Worm (Caenorhabditis elegans) whole organism, L2 larva: ENCODE results near the gene dhhc-4.

Experiments used
- C34F6.9 ChIP-seq: fragments of 150-350 bp; optimal IDR thresholded peaks from 2 replicates; lab custom pipeline; 2014; ENCODE audit warnings: missing biosample characterization, missing genetic modification characterization
- F13H6.1 ChIP-seq: sonication (generic microtip); optimal IDR thresholded peaks from 2 replicates; lab custom pipeline; 2016; ENCODE audit warnings: missing genetic modification characterization, missing compliant biosample characterization
- R02D3.7 ChIP-seq: fragments of 150-350 bp; optimal IDR thresholded peaks from 2 replicates; lab custom pipeline; 2014; ENCODE audit warnings: missing biosample characterization, missing genetic modification characterization
- Y55F3AM.14 ChIP-seq: fragments of 200-800 bp; sonication (Bioruptor generic); optimal IDR thresholded peaks from 2 replicates; lab custom pipeline; 2018; ENCODE audit warnings: mild to moderate bottlenecking, missing genetic modification characterization, missing compliant biosample characterization
- ZK546.5 ChIP-seq: sonication (generic microtip); optimal IDR thresholded peaks from 2 replicates; lab custom pipeline; 2017; ENCODE audit warnings: missing biosample characterization, missing genetic modification characterization
- alr-1 ChIP-seq: fragments of 150-350 bp; optimal IDR thresholded peaks from 2 replicates; lab custom pipeline; 2014; ENCODE audit warnings: missing biosample characterization, missing genetic modification characterization
- aly-2 ChIP-seq: fragments of 150-350 bp; optimal IDR thresholded peaks from 2 replicates; lab custom pipeline; 2014; ENCODE audit warnings: missing biosample characterization, missing genetic modification characterization
- ama-1 ChIP-seq: fragments of 150-350 bp; optimal IDR thresholded peaks from 2 replicates; lab custom pipeline; 2018; ENCODE audit warnings: inconsistent platforms
- blmp-1 ChIP-seq: sonication (generic microtip); optimal IDR thresholded peaks from 2 replicates; lab custom pipeline; 2017; ENCODE audit warnings: missing genetic modification characterization, mild to moderate bottlenecking, missing compliant biosample characterization, antibody characterized with exemption, moderate library complexity; ENCODE audit not compliant: insufficient read depth
- ceh-16 ChIP-seq: fragments of 150-350 bp; optimal IDR thresholded peaks from 2 replicates; lab custom pipeline; 2014; ENCODE audit warnings: missing biosample characterization, missing genetic modification characterization
- crh-2 ChIP-seq: sonication (generic microtip); optimal IDR thresholded peaks from 2 replicates; lab custom pipeline; 2017; ENCODE audit warnings: missing biosample characterization, missing genetic modification characterization
- dmd-4 ChIP-seq: sonication (generic microtip); optimal IDR thresholded peaks from 2 replicates; lab custom pipeline; 2017; ENCODE audit warnings: missing biosample characterization, missing genetic modification characterization
- egl-27 ChIP-seq: sonication (generic microtip); optimal IDR thresholded peaks from 3 replicates; lab custom pipeline; 2017; ENCODE audit warnings: missing biosample characterization, missing genetic modification reagents, missing genetic modification characterization
- elt-1 ChIP-seq: fragments of 150-350 bp; optimal IDR thresholded peaks from 2 replicates; lab custom pipeline; 2014; ENCODE audit warnings: missing biosample characterization, missing genetic modification characterization
- elt-3 ChIP-seq: sonication (generic microtip); optimal IDR thresholded peaks from 2 replicates; lab custom pipeline; 2017; ENCODE audit warnings: missing biosample characterization, missing genetic modification characterization
- fos-1 ChIP-seq: fragments of 150-350 bp; optimal IDR thresholded peaks from 2 replicates; lab custom pipeline; 2014; ENCODE audit warnings: missing biosample characterization, missing genetic modification characterization
- gmeb-1 ChIP-seq: fragments of 150-350 bp; optimal IDR thresholded peaks from 2 replicates; lab custom pipeline; 2014; ENCODE audit warnings: missing biosample characterization, missing genetic modification characterization
- lin-11 ChIP-seq: fragments of 150-350 bp; sonication (generic microtip); optimal IDR thresholded peaks from 2 replicates; lab custom pipeline; 2014; ENCODE audit warnings: missing biosample characterization, missing genetic modification characterization, inconsistent platforms, mixed read lengths
- lin-13 ChIP-seq: fragments of 150-350 bp; optimal IDR thresholded peaks from 2 replicates; lab custom pipeline; 2014; ENCODE audit warnings: missing biosample characterization, missing genetic modification reagents, missing genetic modification characterization
- lin-39 ChIP-seq: fragments of 150-350 bp; optimal IDR thresholded peaks from 2 replicates; lab custom pipeline; 2014; ENCODE audit warnings: missing biosample characterization, missing genetic modification reagents, missing genetic modification characterization
- lsy-2 ChIP-seq, 2 experiments: fragments of 150-350 bp in 1 of 2; sonication (generic microtip) in 1 of 2; optimal IDR thresholded peaks; 2 replicates each; lab custom pipeline; 2014 to 2017; ENCODE audit warnings: missing biosample characterization in 2 of 2, missing genetic modification characterization in 2 of 2
- mab-5 ChIP-seq: fragments of 150-350 bp; optimal IDR thresholded peaks from 2 replicates; lab custom pipeline; 2014; ENCODE audit warnings: missing biosample characterization, missing genetic modification characterization
- mbf-1 ChIP-seq: sonication (generic microtip); optimal IDR thresholded peaks from 2 replicates; lab custom pipeline; 2017; ENCODE audit warnings: missing biosample characterization, missing genetic modification characterization
- mdl-1 ChIP-seq, 2 experiments: fragments of 150-350 bp in 1 of 2; sonication (generic microtip) in 1 of 2; optimal IDR thresholded peaks; 2 replicates each; lab custom pipeline; 2017; ENCODE audit warnings: missing biosample characterization in 2 of 2, missing genetic modification characterization in 2 of 2
- nhr-10 ChIP-seq: sonication (generic microtip); optimal IDR thresholded peaks from 2 replicates; lab custom pipeline; 2017; ENCODE audit warnings: missing biosample characterization, missing genetic modification characterization
- nhr-11 ChIP-seq: fragments of 150-350 bp; optimal IDR thresholded peaks from 2 replicates; lab custom pipeline; 2014; ENCODE audit warnings: missing biosample characterization, missing genetic modification characterization
- nhr-129 ChIP-seq: fragments of 150-350 bp; optimal IDR thresholded peaks from 2 replicates; lab custom pipeline; 2014; ENCODE audit warnings: missing biosample characterization, missing genetic modification characterization
- nhr-21 ChIP-seq: fragments of 150-350 bp; optimal IDR thresholded peaks from 2 replicates; lab custom pipeline; 2014; ENCODE audit warnings: missing biosample characterization, missing genetic modification characterization
- nhr-23 ChIP-seq: fragments of 150-350 bp; optimal IDR thresholded peaks from 2 replicates; lab custom pipeline; 2014; ENCODE audit warnings: missing biosample characterization, missing genetic modification reagents, missing genetic modification characterization
- nhr-237 ChIP-seq: fragments of 150-350 bp; optimal IDR thresholded peaks from 2 replicates; lab custom pipeline; 2014; ENCODE audit warnings: missing biosample characterization, missing genetic modification characterization
- nhr-25 ChIP-seq: fragments of 150-350 bp; sonication (generic microtip); optimal IDR thresholded peaks from 3 replicates; lab custom pipeline; 2014; ENCODE audit warnings: missing biosample characterization, missing genetic modification characterization
- nhr-77 ChIP-seq: fragments of 150-350 bp; optimal IDR thresholded peaks from 2 replicates; lab custom pipeline; 2014; ENCODE audit warnings: missing biosample characterization, missing genetic modification characterization
- peb-1 ChIP-seq: fragments of 150-350 bp; optimal IDR thresholded peaks from 2 replicates; lab custom pipeline; 2014; ENCODE audit warnings: missing biosample characterization, missing genetic modification characterization
- sem-4 ChIP-seq: fragments of 150-350 bp; optimal IDR thresholded peaks from 2 replicates; lab custom pipeline; 2014; ENCODE audit warnings: missing biosample characterization, missing genetic modification reagents, missing genetic modification characterization
- sma-3 ChIP-seq: sonication (generic microtip); optimal IDR thresholded peaks from 2 replicates; lab custom pipeline; 2016; ENCODE audit warnings: missing genetic modification reagents, missing genetic modification characterization, missing compliant biosample characterization
- sma-9 ChIP-seq, 2 experiments: fragments of 150-350 bp in 1 of 2; sonication (generic microtip) in 1 of 2; optimal IDR thresholded peaks; 2 replicates each; lab custom pipeline; 2014 to 2016; ENCODE audit warnings: missing genetic modification characterization in 2 of 2, mild to moderate bottlenecking in 1 of 2, missing biosample characterization in 1 of 2, missing compliant biosample characterization in 1 of 2, missing genetic modification reagents in 1 of 2, moderate library complexity in 1 of 2
- snpc-4 ChIP-seq: fragments of 150-350 bp; optimal IDR thresholded peaks from 2 replicates; lab custom pipeline; 2014; ENCODE audit warnings: missing biosample characterization, missing genetic modification characterization
- unc-39 ChIP-seq: fragments of 150-350 bp; optimal IDR thresholded peaks from 2 replicates; lab custom pipeline; 2014; ENCODE audit warnings: missing biosample characterization, missing genetic modification characterization
- unc-55 ChIP-seq: fragments of 150-350 bp; sonication (generic microtip); optimal IDR thresholded peaks from 3 replicates; lab custom pipeline; 2014; ENCODE audit warnings: missing biosample characterization, missing genetic modification reagents, missing genetic modification characterization
- unc-62 ChIP-seq: fragments of 150-350 bp; optimal IDR thresholded peaks from 2 replicates; lab custom pipeline; 2014; ENCODE audit warnings: missing biosample characterization, missing genetic modification reagents, missing genetic modification characterization
- zag-1 ChIP-seq: fragments of 150-350 bp; optimal IDR thresholded peaks from 2 replicates; lab custom pipeline; 2014; ENCODE audit warnings: missing biosample characterization, missing genetic modification characterization
- ztf-1 ChIP-seq: fragments of 200-800 bp; sonication (Bioruptor generic); conservative IDR thresholded peaks from 2 replicates; pipeline ENCODE4 v1.3.6; 2022; ENCODE audit warnings: missing genetic modification characterization, missing compliant biosample characterization
- ztf-11 ChIP-seq: sonication (generic microtip); optimal IDR thresholded peaks from 2 replicates; lab custom pipeline; 2017; ENCODE audit warnings: missing biosample characterization, missing genetic modification characterization
- ztf-4 ChIP-seq: fragments of 150-350 bp; optimal IDR thresholded peaks from 2 replicates; lab custom pipeline; 2014; ENCODE audit warnings: missing biosample characterization, missing genetic modification characterization

Gene dhhc-4

DNA sequence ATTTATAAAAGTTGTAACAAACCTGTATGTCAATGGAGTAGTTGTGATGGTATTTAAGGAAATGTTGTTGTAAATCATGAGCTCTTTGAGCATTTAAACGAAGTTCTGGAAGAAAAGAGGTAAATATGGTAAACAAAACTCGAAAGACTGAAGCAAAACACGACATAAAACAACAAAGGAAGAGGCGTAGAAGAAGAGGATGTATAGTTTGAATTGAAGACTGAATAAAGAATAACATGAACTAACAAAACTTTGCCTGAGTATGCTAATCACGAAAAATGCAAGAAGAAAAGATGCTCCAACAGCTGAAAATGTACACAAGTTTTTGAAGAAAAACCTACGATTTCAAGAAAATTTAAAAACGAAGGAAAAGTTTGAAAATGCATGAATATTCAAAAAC is 3.4 kb upstream of the dhhc-4 start, which contains the start of gene ZK757.1:
ZK757.1 (minus strand) TSS at position 101 of the 400 bp plus-strand sequence.
- TF ChIP-seq nhr-23 (no peak), elt-3 (tag; lab: Kevin White, UChicago) (no peak), mab-5 (tag; lab: Kevin White, UChicago) (no peak), alr-1 (tag; lab: Kevin White, UChicago) (no peak), nhr-237 (tag; lab: Kevin White, UChicago) (no peak), zag-1 (tag; lab: Kevin White, UChicago) (no peak), sem-4 (tag; lab: Kevin White, UChicago) (no peak), lin-11 (tag; lab: Kevin White, UChicago) (no peak), ZK546.5 (tag; lab: Kevin White, UChicago) (no peak), unc-55 (no peak), ztf-1 (GFP tag; lab: Robert Waterston, UW) (no peak), nhr-77 (tag; lab: Kevin White, UChicago) (no peak), unc-62 (no peak), nhr-129 (no peak), ama-1 (lab: Kevin White, UChicago) (no peak), R02D3.7 (tag; lab: Kevin White, UChicago) (no peak), nhr-11 (tag; lab: Kevin White, UChicago) (no peak)
- TF ChIP-seq, all 48 proteins: peak for 0

DNA sequence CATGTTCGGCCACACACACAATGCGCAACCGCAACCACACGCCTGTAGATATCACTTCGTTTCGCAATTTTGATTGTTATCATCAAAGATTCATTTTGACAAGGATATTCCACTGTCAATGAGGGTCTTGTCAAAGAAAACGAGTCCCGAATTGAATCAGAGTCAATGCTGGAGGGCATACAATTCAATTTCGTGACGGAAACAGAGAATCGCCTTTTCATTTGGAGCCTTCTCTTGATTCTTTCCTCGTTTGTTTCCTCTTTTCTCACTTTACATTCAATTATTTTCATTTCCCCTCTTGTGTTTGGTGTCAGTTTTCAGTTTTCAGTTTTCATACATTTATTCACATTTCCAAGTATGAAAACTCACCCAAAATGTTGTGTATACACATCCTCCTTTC is 240 bp downstream of the dhhc-4 start:
- TF ChIP-seq lin-11 (tag; lab: Kevin White, UChicago) (no peak), sma-3 (GFP tag; lab: Kevin White, UChicago) (peak; percentile 13)

DNA sequence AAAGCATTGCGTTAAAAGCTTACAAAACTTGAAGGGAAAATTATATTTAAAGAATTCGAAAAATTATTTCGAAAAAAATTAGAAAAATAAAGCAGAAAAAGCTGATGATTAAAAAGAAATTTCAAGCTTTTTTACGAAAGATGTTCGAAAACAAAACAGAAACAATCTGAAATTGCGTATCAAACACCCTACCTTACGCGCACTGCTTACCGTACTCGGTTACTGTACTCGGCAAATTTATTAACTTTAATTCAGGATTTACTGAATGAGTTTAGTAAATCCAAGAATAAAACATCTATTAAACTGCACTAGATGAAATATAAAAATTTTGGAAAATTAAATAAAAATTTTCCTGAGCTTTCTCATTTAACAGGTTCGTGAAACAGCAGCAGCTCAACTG is 5.1 kb downstream of the dhhc-4 start:
- TF ChIP-seq lsy-2 (tag; optimal IDR thresholded peaks at IDR 0.05; lab: Kevin White, UChicago), result peak in 1 of 2 experiments; percentile 44
- TF ChIP-seq crh-2, result no peak

DNA sequence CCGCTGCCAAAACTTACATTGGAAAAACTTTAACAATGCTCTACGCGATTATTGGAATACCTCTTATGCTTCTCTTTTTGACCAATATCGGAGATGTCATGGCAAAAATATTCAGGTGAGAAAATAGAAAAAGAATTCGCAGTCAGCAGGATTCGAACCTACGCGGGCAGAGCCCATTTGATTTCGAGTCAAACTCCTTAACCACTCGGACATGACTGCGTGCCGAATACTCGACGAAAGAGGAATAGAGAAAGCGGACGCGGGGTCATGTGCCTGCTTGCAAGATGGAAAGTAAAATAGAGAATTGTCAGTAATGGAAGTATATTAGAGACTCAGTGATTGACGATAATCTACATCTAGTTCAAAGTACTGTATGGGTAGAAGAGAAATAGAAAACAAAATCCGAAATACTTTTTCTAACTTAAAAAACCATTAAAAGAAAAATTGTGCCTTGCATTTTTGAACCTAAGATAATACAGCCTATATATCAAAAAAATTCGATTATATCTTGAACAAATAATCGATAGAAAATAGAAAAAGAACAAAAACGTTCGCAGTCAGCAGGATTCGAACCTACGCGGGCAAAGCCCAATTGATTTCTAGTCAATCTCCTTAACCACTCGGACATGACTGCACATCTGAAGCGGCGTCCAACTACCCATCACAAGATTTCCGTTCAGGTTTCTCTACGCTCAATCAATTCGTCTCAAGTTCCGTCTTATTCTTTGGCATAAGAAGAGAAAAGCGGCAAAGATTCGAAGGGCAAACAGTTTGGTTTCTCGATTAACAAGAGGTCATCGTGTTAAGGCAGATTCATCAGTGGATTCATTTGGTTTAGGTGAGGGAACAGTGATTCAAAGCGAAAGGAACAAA is 5.9 kb downstream of the dhhc-4 start:
- TF ChIP-seq blmp-1 (tag; lab: Kevin White, UChicago) (no peak), C34F6.9 (peak; percentile 48), mbf-1 (tag; lab: Kevin White, UChicago) (no peak), ceh-16 (tag; lab: Kevin White, UChicago) (no peak), peb-1 (tag; lab: Kevin White, UChicago) (no peak), sem-4 (tag; lab: Kevin White, UChicago) (peak; percentile 1), elt-1 (no peak), ama-1 (lab: Kevin White, UChicago) (no peak), unc-39 (tag; lab: Kevin White, UChicago) (no peak), lin-13 (GFP tag; lab: Kevin White, UChicago) (no peak), nhr-25 (tag; lab: Kevin White, UChicago) (no peak), fos-1 (tag; lab: Kevin White, UChicago) (peak; percentile 20), nhr-10 (tag; lab: Kevin White, UChicago) (no peak), lsy-2 (tag; optimal IDR thresholded peaks at IDR 0.05; lab: Kevin White, UChicago) (peak; percentile 35 to 50), ztf-1 (GFP tag; lab: Robert Waterston, UW) (no peak), lin-39 (tag; lab: Kevin White, UChicago) (no peak), dmd-4 (no peak), lin-11 (tag; lab: Kevin White, UChicago) (peak; percentile 53), elt-3 (tag; lab: Kevin White, UChicago) (no peak), ztf-11 (tag; lab: Kevin White, UChicago) (no peak), F13H6.1 (tag; lab: Kevin White, UChicago) (peak; percentile 31), ztf-4 (tag; lab: Kevin White, UChicago) (peak; percentile 42), Y55F3AM.14 (GFP tag; lab: Kevin White, UChicago) (peak; percentile 61), egl-27 (tag; lab: Kevin White, UChicago) (no peak), unc-62 (no peak), sma-9 (GFP tag; optimal IDR thresholded peaks at IDR 0.05; lab: Kevin White, UChicago) (peak; percentile 78), sma-9 (tag; optimal IDR thresholded peaks at IDR 0.05; lab: Kevin White, UChicago) (no peak), alr-1 (tag; lab: Kevin White, UChicago) (no peak), snpc-4 (tag; lab: Kevin White, UChicago) (no peak), gmeb-1 (peak; percentile 70), mdl-1 (tag; optimal IDR thresholded peaks at IDR 0.05; lab: Kevin White, UChicago) (peak in 1 of 2 experiments; percentile 17), mab-5 (tag; lab: Kevin White, UChicago) (peak; percentile 37), nhr-11 (tag; lab: Kevin White, UChicago) (no peak), aly-2 (no peak), unc-55 (peak; percentile 64), nhr-129 (peak; percentile 79), nhr-23 (no peak), zag-1 (tag; lab: Kevin White, UChicago) (no peak), nhr-21 (tag; lab: Kevin White, UChicago) (no peak)
